Fruit fly (Drosophila melanogaster): ENCODE measurements around the gene CG13056.

DNA sequence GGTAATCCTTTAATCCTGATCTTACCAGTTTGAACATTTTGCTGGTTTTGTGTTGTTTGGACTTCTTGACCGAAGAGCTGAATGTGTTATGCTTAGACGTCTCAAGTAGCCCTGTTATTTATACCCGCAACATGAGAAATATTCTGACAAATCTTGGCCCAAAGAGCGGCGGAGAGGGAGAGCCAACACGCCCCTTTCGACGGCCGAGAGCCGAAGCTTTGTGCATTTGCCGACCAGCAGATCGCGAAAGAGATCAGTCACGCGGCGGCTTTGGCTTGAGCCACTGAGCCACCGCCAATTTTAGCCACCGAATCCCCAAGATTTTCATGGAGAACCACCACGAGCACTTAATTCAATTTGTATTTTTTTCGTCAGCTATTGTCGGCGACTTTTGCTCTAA, 37.7 kb upstream of the CG13056 start, which contains the start of gene CG4962:
- TF ChIP-seq insv (optimal IDR thresholded peaks at IDR 0.05) (no peak), Sin3A (optimal IDR thresholded peaks at IDR 0.05) (no peak), psq (optimal IDR thresholded peaks at IDR 0.05) (no peak), ttk (optimal IDR thresholded peaks at IDR 0.05) (no peak)
